Worm (Caenorhabditis elegans) whole organism, L4 larva: ENCODE data around the gene F13A2.1.
A peak's percentile ranks its signal among the peaks of the same experiment; 100 is the strongest.
"Not testable (repeated sequence)": the region's sequence is repeated elsewhere in the genome, so short reads cannot be mapped to it uniquely, and the experiment has no call there.

Source experiments
- F44E2.7 ChIP-seq: fragments of 200-800 bp; sonication (Bioruptor generic); IDR thresholded peaks from 2 replicates; pipeline ENCODE4 v2.1.2; 2022; ENCODE audit warnings: missing genetic modification characterization, missing compliant biosample characterization
- Y75B8A.6 ChIP-seq: fragments of 200-800 bp; sonication (Bioruptor generic); IDR thresholded peaks from 2 replicates; pipeline ENCODE4 v1.3.6; 2022; ENCODE audit warnings: missing genetic modification reagents, missing genetic modification characterization, missing compliant biosample characterization
- ZK546.5 ChIP-seq, 2 experiments: sonication (generic microtip); optimal IDR thresholded peaks; 2 replicates each; lab custom pipeline; 2017; ENCODE audit warnings: missing biosample characterization in 2 of 2, missing genetic modification characterization in 2 of 2
- ama-1 ChIP-seq: fragments of 150-350 bp; optimal IDR thresholded peaks from 2 replicates; lab custom pipeline; 2014; ENCODE audit warnings: inconsistent platforms, mixed read lengths
- dmd-8 ChIP-seq: fragments of 200-800 bp; sonication (Bioruptor generic); IDR thresholded peaks from 2 replicates; pipeline ENCODE4 v1.3.6; 2022; ENCODE audit warnings: missing genetic modification characterization, missing compliant biosample characterization
- dpl-1 ChIP-seq: fragments of 150-350 bp; optimal IDR thresholded peaks from 2 replicates; lab custom pipeline; 2014; ENCODE audit warnings: missing biosample characterization, missing genetic modification reagents, missing genetic modification characterization
- lin-38 ChIP-seq: fragments of 200-800 bp; sonication (Bioruptor generic); IDR thresholded peaks from 2 replicates; pipeline ENCODE4 v1.3.6; 2022; ENCODE audit warnings: missing genetic modification reagents, missing genetic modification characterization, missing compliant biosample characterization
- lin-39 ChIP-seq: fragments of 150-350 bp; optimal IDR thresholded peaks from 2 replicates; lab custom pipeline; 2014; ENCODE audit warnings: missing biosample characterization, missing genetic modification reagents, missing genetic modification characterization
- madf-5 ChIP-seq, 2 experiments: fragments of 200-800 bp; sonication (Bioruptor generic); IDR thresholded peaks; 2 replicates each; pipeline ENCODE4 v1.3.6; 2022; ENCODE audit warnings: missing compliant biosample characterization in 2 of 2, missing genetic modification characterization in 2 of 2
- mxl-3 ChIP-seq: fragments of 200-800 bp; sonication (Bioruptor generic); optimal IDR thresholded peaks from 2 replicates; lab custom pipeline; 2018; ENCODE audit warnings: mild to moderate bottlenecking, missing genetic modification characterization, missing compliant biosample characterization
- nhr-48 ChIP-seq: sonication (generic microtip); optimal IDR thresholded peaks from 2 replicates; lab custom pipeline; 2016; ENCODE audit warnings: mild to moderate bottlenecking, missing genetic modification characterization, missing compliant biosample characterization
- unc-62 ChIP-seq, 3 experiments: fragments of 150-350 bp in 1 of 3; sonication (generic microtip); optimal IDR thresholded peaks in 2 of 3; peaks in 1 of 3; 1 replicate in 1 of 3; 2 replicates in 2 of 3; lab custom pipeline; 2014 to 2017; ENCODE audit warnings: missing biosample characterization in 3 of 3, missing genetic modification characterization in 3 of 3, missing genetic modification reagents in 3 of 3, missing genotype in 1 of 3
- zfp-3 ChIP-seq: fragments of 200-800 bp; sonication (Bioruptor generic); conservative IDR thresholded peaks from 2 replicates; pipeline ENCODE4 v1.3.6; 2022; ENCODE audit warnings: missing genetic modification reagents, missing genetic modification characterization, missing compliant biosample characterization

F13A2.1 gene

ce11 chrV:4341208-4341607 lies 41.0 kb downstream of the F13A2.1 start, which contains the start of gene glrx-3:
Gene glrx-3 (minus strand): TSS chrV:4341308.
- TF ChIP-seq lin-38: peak; percentile 37; the same call in 1 of the 2 replicates
- TF ChIP-seq lin-39 (tag; lab: Kevin White, UChicago): no peak
- no peak for TF ChIP-seq dmd-8 (GFP tag; lab: Robert Waterston, UW)
- TF ChIP-seq ZK546.5 (tag; optimal IDR thresholded peaks at IDR 0.05; lab: Kevin White, UChicago): no peak

ce11 chrV:4339479-4339878 lies 42.7 kb downstream of the F13A2.1 start:
- peak; percentile 43 for TF ChIP-seq lin-38
- TF ChIP-seq mxl-3: no peak
- TF ChIP-seq dpl-1 (GFP tag; lab: Kevin White, UChicago): peak; percentile 50

- TF ChIP-seq Y75B8A.6, zfp-3, F44E2.7 (GFP tag; lab: Robert Waterston, UW): not testable (repeated sequence)
These were observed 45.7 kb downstream of the F13A2.1 start, which contains the start of gene irld-1 for ce11 chrV:4336462-4336861. Gene irld-1 (plus strand): TSS chrV:4336762.

- peak in 1 of 2 experiments; percentile 76; a peak in 1 of 4 replicates for TF ChIP-seq madf-5 (GFP tag; IDR thresholded peaks at IDR 0.05; lab: Robert Waterston, UW)
These were observed 48.7 kb downstream of the F13A2.1 start for ce11 chrV:4333518-4333917.

- no peak for TF ChIP-seq ama-1 (lab: Kevin White, UChicago)
- TF ChIP-seq unc-62 (GFP tag; optimal IDR thresholded peaks at IDR 0.05 in 1 of 2; lab: Kevin White, UChicago): no peak
- TF ChIP-seq unc-62 (tag; optimal IDR thresholded peaks at IDR 0.05; lab: Kevin White, UChicago): no peak
- no peak for TF ChIP-seq nhr-48 (tag; lab: Kevin White, UChicago)
- TF ChIP-seq, all 104 proteins: peak for 0
These were observed 49.7 kb downstream of the F13A2.1 start, which contains the start of gene oac-12 for ce11 chrV:4332450-4332849. Gene oac-12 (minus strand): TSS chrV:4332550.
